Worm (Caenorhabditis elegans) whole organism, L4 larva: ENCODE data around the gene sid-5.

Source experiments
- D1046.2 ChIP-seq: fragments of 200-800 bp; sonication (Bioruptor generic); IDR thresholded peaks from 2 replicates; pipeline ENCODE4 v1.3.6; 2022; ENCODE audit warnings: missing genetic modification characterization, missing compliant biosample characterization
- F37D6.2 ChIP-seq: sonication (generic microtip); optimal IDR thresholded peaks from 2 replicates; lab custom pipeline; 2016; ENCODE audit warnings: mild to moderate bottlenecking, missing genetic modification characterization, missing compliant biosample characterization
- Y48G9A.11 ChIP-seq: fragments of 200-800 bp; sonication (Bioruptor generic); IDR thresholded peaks from 2 replicates; pipeline ENCODE4 v1.3.6; 2022; ENCODE audit warnings: missing genetic modification reagents, missing genetic modification characterization, missing compliant biosample characterization
- ZK546.5 ChIP-seq, 2 experiments: sonication (generic microtip); optimal IDR thresholded peaks; 2 replicates each; lab custom pipeline; 2017; ENCODE audit warnings: missing biosample characterization in 2 of 2, missing genetic modification characterization in 2 of 2
- fkh-10 ChIP-seq: fragments of 150-350 bp; optimal IDR thresholded peaks from 2 replicates; lab custom pipeline; 2014; ENCODE audit warnings: missing biosample characterization, missing genetic modification reagents, missing genetic modification characterization
- fos-1 ChIP-seq: fragments of 150-350 bp; optimal IDR thresholded peaks from 2 replicates; lab custom pipeline; 2014; ENCODE audit warnings: missing biosample characterization, missing genetic modification characterization
- hlh-11 ChIP-seq: fragments of 200-800 bp; sonication (Bioruptor generic); optimal IDR thresholded peaks from 2 replicates; lab custom pipeline; 2018; ENCODE audit warnings: mild to moderate bottlenecking, missing genetic modification characterization, missing compliant biosample characterization
- lin-39 ChIP-seq: fragments of 150-350 bp; optimal IDR thresholded peaks from 2 replicates; lab custom pipeline; 2014; ENCODE audit warnings: missing biosample characterization, missing genetic modification reagents, missing genetic modification characterization
- nhr-237 ChIP-seq: sonication (generic microtip); optimal IDR thresholded peaks from 2 replicates; lab custom pipeline; 2017; ENCODE audit warnings: missing biosample characterization, missing genetic modification characterization
- nhr-28 ChIP-seq: fragments of 150-350 bp; optimal IDR thresholded peaks from 2 replicates; lab custom pipeline; 2014; ENCODE audit warnings: missing biosample characterization, missing genetic modification characterization
- unc-62 ChIP-seq, 3 experiments: fragments of 150-350 bp in 1 of 3; sonication (generic microtip); optimal IDR thresholded peaks in 2 of 3; peaks in 1 of 3; 1 replicate in 1 of 3; 2 replicates in 2 of 3; lab custom pipeline; 2014 to 2017; ENCODE audit warnings: missing biosample characterization in 3 of 3, missing genetic modification characterization in 3 of 3, missing genetic modification reagents in 3 of 3, missing genotype in 1 of 3
- zag-1 ChIP-seq: fragments of 150-350 bp; optimal IDR thresholded peaks from 2 replicates; lab custom pipeline; 2014; ENCODE audit warnings: missing biosample characterization, missing genetic modification characterization

DNA sequence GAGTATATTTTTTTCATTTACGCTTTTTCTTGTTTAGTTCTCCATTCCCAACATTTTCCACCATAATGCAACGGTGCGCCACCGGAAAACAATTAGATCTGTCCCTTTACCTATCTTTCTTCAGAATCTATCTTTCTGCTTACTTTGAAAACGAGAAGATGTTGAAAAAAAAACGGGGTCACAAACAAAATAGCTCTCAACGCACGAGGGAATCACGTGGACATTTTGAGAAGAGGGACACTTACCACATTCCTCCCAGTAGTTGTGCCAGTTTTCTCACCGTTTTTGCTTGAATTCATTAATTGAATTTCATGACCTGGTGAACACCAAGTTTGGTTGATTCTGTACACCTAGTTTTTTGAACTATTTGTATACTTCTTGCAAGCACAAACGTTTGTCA is 11.6 kb downstream of the sid-5 start:
- TF ChIP-seq Y48G9A.11 (GFP tag; lab: Robert Waterston, UW) (no peak), fkh-10 (GFP tag; lab: Kevin White, UChicago) (no peak), ZK546.5 (tag; optimal IDR thresholded peaks at IDR 0.05; lab: Kevin White, UChicago) (no peak), hlh-11 (tag; lab: Kevin White, UChicago) (no peak), unc-62 (GFP tag; optimal IDR thresholded peaks at IDR 0.05 in 1 of 2; lab: Kevin White, UChicago) (peak in 1 of 2 experiments; percentile 71), unc-62 (tag; optimal IDR thresholded peaks at IDR 0.05; lab: Kevin White, UChicago) (no peak), zag-1 (tag; lab: Kevin White, UChicago) (no peak), lin-39 (tag; lab: Kevin White, UChicago) (no peak), fos-1 (tag; lab: Kevin White, UChicago) (no peak), nhr-237 (no peak), F37D6.2 (no peak), nhr-28 (tag; lab: Kevin White, UChicago) (no peak), D1046.2 (GFP tag; lab: Robert Waterston, UW) (no peak)
